Fruit fly (Drosophila melanogaster) whole organism, embryonic: Measurements from ENCODE around the gene nAChRalpha3.

ENCODE experiments used
- Atf-2 ChIP-seq: fragments of 200-800 bp; sonication (Bioruptor generic); optimal IDR thresholded peaks from 2 replicates; lab custom pipeline; 2016; ENCODE audit warnings: missing biosample characterization, missing genetic modification characterization
- CG10979 ChIP-seq: fragments of 200-800 bp; sonication (Bioruptor generic); optimal IDR thresholded peaks from 2 replicates; lab custom pipeline; 2018; ENCODE audit warnings: missing biosample characterization, mild to moderate bottlenecking, missing genetic modification characterization, moderate library complexity
- CG12104 ChIP-seq: fragments of 200-800 bp; sonication (Bioruptor generic); optimal IDR thresholded peaks from 3 replicates; lab custom pipeline; 2016; ENCODE audit warnings: missing biosample characterization, missing genetic modification characterization
- CG12236 ChIP-seq: fragments of 200-800 bp; sonication (Bioruptor generic); optimal IDR thresholded peaks from 2 replicates; lab custom pipeline; 2016; ENCODE audit warnings: missing biosample characterization, missing genetic modification characterization
- CG12769 ChIP-seq: fragments of 200-800 bp; sonication (Bioruptor generic); optimal IDR thresholded peaks from 2 replicates; lab custom pipeline; 2019; ENCODE audit warnings: missing biosample characterization, mild to moderate bottlenecking, missing genetic modification characterization, moderate library complexity
- CG15514 ChIP-seq: fragments of 200-800 bp; sonication (Bioruptor generic); optimal IDR thresholded peaks from 3 replicates; lab custom pipeline; 2017; ENCODE audit warnings: missing biosample characterization, missing genetic modification characterization, mild to moderate bottlenecking, moderate library complexity, missing genetic modification reagents
- CG18262 ChIP-seq: fragments of 200-800 bp; optimal IDR thresholded peaks from 3 replicates; lab custom pipeline; 2019; ENCODE audit warnings: missing biosample characterization, mild to moderate bottlenecking, missing genetic modification characterization, moderate library complexity
- CG2712 ChIP-seq: fragments of 200-800 bp; optimal IDR thresholded peaks from 3 replicates; lab custom pipeline; 2019; ENCODE audit warnings: missing biosample characterization, mild to moderate bottlenecking, missing genetic modification characterization, moderate library complexity
- CG2889 ChIP-seq: fragments of 200-800 bp; sonication (Bioruptor generic); IDR thresholded peaks from 3 replicates; pipeline ENCODE4 v1.3.6; 2022; ENCODE audit warnings: missing biosample characterization, missing genetic modification characterization
- CG32532 ChIP-seq: fragments of 200-800 bp; sonication (Bioruptor generic); IDR thresholded peaks from 2 replicates; pipeline ENCODE4 v1.3.6; 2022; ENCODE audit warnings: missing biosample characterization, missing genetic modification characterization
- CG3281 ChIP-seq: fragments of 200-800 bp; sonication (Bioruptor generic); optimal IDR thresholded peaks from 3 replicates; lab custom pipeline; 2017; ENCODE audit warnings: missing biosample characterization, mild to moderate bottlenecking, missing genetic modification characterization
- CG33557 ChIP-seq: fragments of 200-800 bp; sonication (Bioruptor generic); optimal IDR thresholded peaks from 2 replicates; lab custom pipeline; 2019; ENCODE audit warnings: missing biosample characterization, mild to moderate bottlenecking, missing genetic modification characterization, moderate library complexity
- CG4282 ChIP-seq: fragments of 200-800 bp; sonication (Bioruptor generic); optimal IDR thresholded peaks from 2 replicates; lab custom pipeline; 2016; ENCODE audit warnings: missing biosample characterization, missing genetic modification characterization
- CkIIα-i1 ChIP-seq: fragments of 200-800 bp; sonication (Bioruptor generic); IDR thresholded peaks from 2 replicates; pipeline ENCODE4 v1.3.6; 2022; ENCODE audit warnings: missing biosample characterization, missing genetic modification characterization
- D ChIP-seq, 2 experiments: fragments of 200-800 bp in 1 of 2; fragments of >200 bp in 1 of 2; sonication (Bioruptor generic) in 1 of 2; optimal IDR thresholded peaks; 2 replicates in 1 of 2; 3 replicates in 1 of 2; lab custom pipeline; 2017; ENCODE audit warnings: mild to moderate bottlenecking in 1 of 2, missing biosample characterization in 1 of 2, missing genetic modification characterization in 1 of 2, missing genetic modification reagents in 1 of 2
- Dref ChIP-seq: fragments of 200-800 bp; sonication (Bioruptor generic); IDR thresholded peaks from 2 replicates; pipeline ENCODE4 v1.3.6; 2022; ENCODE audit warnings: missing biosample characterization, missing genetic modification characterization
- Eip74EF ChIP-seq, 2 experiments: fragments of 200-800 bp in 1 of 2; fragments of >200 bp in 1 of 2; sonication (Bioruptor generic) in 1 of 2; optimal IDR thresholded peaks; 2 replicates each; lab custom pipeline; 2017 to 2019; ENCODE audit warnings: missing biosample characterization in 2 of 2, missing genetic modification characterization in 2 of 2, mild to moderate bottlenecking in 1 of 2, moderate library complexity in 1 of 2
- Hmr ChIP-seq: fragments of 200-800 bp; sonication (Bioruptor generic); optimal IDR thresholded peaks from 3 replicates; lab custom pipeline; 2017; ENCODE audit warnings: mild to moderate bottlenecking, missing biosample characterization, missing genetic modification reagents, missing genetic modification characterization
- Hr51 ChIP-seq, 2 experiments: fragments of 200-800 bp; sonication (Bioruptor generic); optimal IDR thresholded peaks; 2 replicates in 1 of 2; 3 replicates in 1 of 2; lab custom pipeline; 2016 to 2018; ENCODE audit warnings: missing biosample characterization in 2 of 2, missing genetic modification characterization in 2 of 2, mild to moderate bottlenecking in 1 of 2, moderate library complexity in 1 of 2
- MTF-1 ChIP-seq: fragments of 200-800 bp; sonication (Bioruptor generic); optimal IDR thresholded peaks from 2 replicates; lab custom pipeline; 2018; ENCODE audit warnings: missing biosample characterization, mild to moderate bottlenecking, missing genetic modification characterization, borderline replicate concordance
- Meics ChIP-seq: fragments of 200-800 bp; sonication (Bioruptor generic); optimal IDR thresholded peaks from 2 replicates; lab custom pipeline; 2017; ENCODE audit warnings: missing biosample characterization, mild to moderate bottlenecking, missing genetic modification characterization
- PHDP ChIP-seq: fragments of 200-800 bp; sonication (Bioruptor generic); optimal IDR thresholded peaks from 3 replicates; lab custom pipeline; 2018; ENCODE audit warnings: missing biosample characterization, mild to moderate bottlenecking, missing genetic modification characterization, moderate library complexity
- Pdp1 ChIP-seq, 2 experiments: fragments of 200-800 bp; sonication (Bioruptor generic); optimal IDR thresholded peaks; 3 replicates each; lab custom pipeline; 2016; ENCODE audit warnings: missing biosample characterization in 2 of 2, missing genetic modification characterization in 2 of 2, mild to moderate bottlenecking in 1 of 2, moderate library complexity in 1 of 2
- Ravus ChIP-seq: fragments of 200-800 bp; sonication (Bioruptor generic); IDR thresholded peaks from 2 replicates; pipeline ENCODE4 v1.3.6; 2022; ENCODE audit warnings: missing biosample characterization, missing genetic modification characterization
- Sin3A ChIP-seq: fragments of >200 bp; optimal IDR thresholded peaks from 2 replicates; lab custom pipeline; 2018
- Sox102F ChIP-seq: fragments of 200-800 bp; sonication (Bioruptor generic); optimal IDR thresholded peaks from 2 replicates; lab custom pipeline; 2018; ENCODE audit warnings: missing biosample characterization, mild to moderate bottlenecking, missing genetic modification characterization, moderate library complexity
- Sry-δ ChIP-seq: fragments of 200-800 bp; sonication (Bioruptor generic); optimal IDR thresholded peaks from 2 replicates; lab custom pipeline; 2016; ENCODE audit warnings: missing biosample characterization, missing genetic modification characterization
- Ssrp ChIP-seq: fragments of 200-800 bp; sonication (Bioruptor generic); optimal IDR thresholded peaks from 2 replicates; lab custom pipeline; 2018; ENCODE audit warnings: missing biosample characterization, mild to moderate bottlenecking, missing genetic modification characterization, moderate library complexity
- az2 ChIP-seq: fragments of 200-800 bp; sonication (Bioruptor generic); optimal IDR thresholded peaks from 3 replicates; lab custom pipeline; 2016; ENCODE audit warnings: missing biosample characterization, missing genetic modification characterization
- chn ChIP-seq: fragments of 200-800 bp; sonication (Bioruptor generic); optimal IDR thresholded peaks from 2 replicates; lab custom pipeline; 2016; ENCODE audit warnings: missing biosample characterization, missing genetic modification characterization
- croc ChIP-seq: fragments of 200-800 bp; sonication (Bioruptor generic); conservative IDR thresholded peaks from 3 replicates; pipeline ENCODE4 v1.3.6; 2022; ENCODE audit warnings: missing biosample characterization, missing genetic modification characterization
- disco-r ChIP-seq: fragments of 200-800 bp; sonication (Bioruptor generic); optimal IDR thresholded peaks from 2 replicates; lab custom pipeline; 2016; ENCODE audit warnings: missing biosample characterization, missing genetic modification characterization
- dmrt11E ChIP-seq: fragments of 200-800 bp; sonication (Bioruptor generic); optimal IDR thresholded peaks from 3 replicates; lab custom pipeline; 2018; ENCODE audit warnings: missing biosample characterization, mild to moderate bottlenecking, missing genetic modification characterization, moderate library complexity
- ftz-f1 ChIP-seq: fragments of 200-800 bp; sonication (Bioruptor generic); optimal IDR thresholded peaks from 2 replicates; lab custom pipeline; 2016; ENCODE audit warnings: missing biosample characterization, missing genetic modification characterization
- insv ChIP-seq, 2 experiments: fragments of 200-800 bp; sonication (Bioruptor generic); optimal IDR thresholded peaks; 3 replicates each; lab custom pipeline; 2016 to 2018; ENCODE audit warnings: missing biosample characterization in 2 of 2, missing genetic modification characterization in 2 of 2
- lmd ChIP-seq: fragments of 200-800 bp; sonication (Bioruptor generic); IDR thresholded peaks from 2 replicates; pipeline ENCODE4 v1.3.6; 2022; ENCODE audit warnings: missing biosample characterization, missing genetic modification characterization
- mam ChIP-seq: fragments of 200-800 bp; sonication (Bioruptor generic); optimal IDR thresholded peaks from 3 replicates; lab custom pipeline; 2016; ENCODE audit warnings: missing biosample characterization, missing genetic modification characterization
- pan ChIP-seq, 4 experiments: fragments of >200 bp in 3 of 4; fragments of 200-800 bp in 1 of 4; sonication (Bioruptor generic) in 1 of 4; optimal IDR thresholded peaks in 3 of 4; IDR thresholded peaks in 1 of 4; 2 replicates each; pipeline versions ENCODE4 v1.3.6 to Lab custom; 2017 to 2022; ENCODE audit warnings: missing biosample characterization in 2 of 4, missing genetic modification characterization in 2 of 4, mixed read lengths in 1 of 4
- repo ChIP-seq: fragments of 200-800 bp; sonication (Bioruptor generic); optimal IDR thresholded peaks from 2 replicates; lab custom pipeline; 2016; ENCODE audit warnings: missing biosample characterization, missing genetic modification characterization
- ro ChIP-seq: fragments of 200-800 bp; sonication (Bioruptor generic); IDR thresholded peaks from 2 replicates; pipeline ENCODE4 v1.3.6; 2022; ENCODE audit warnings: missing biosample characterization, missing genetic modification characterization
- row ChIP-seq: fragments of 200-800 bp; sonication (Bioruptor generic); IDR thresholded peaks from 3 replicates; pipeline ENCODE4 v1.3.6; 2022; ENCODE audit warnings: missing biosample characterization, missing genetic modification characterization
- tap ChIP-seq: fragments of 200-800 bp; optimal IDR thresholded peaks from 3 replicates; lab custom pipeline; 2019; ENCODE audit warnings: missing biosample characterization, mild to moderate bottlenecking, missing genetic modification characterization, moderate library complexity
- tgo ChIP-seq: fragments of 200-800 bp; sonication (Bioruptor generic); IDR thresholded peaks from 3 replicates; pipeline ENCODE4 v1.3.6; 2022; ENCODE audit warnings: missing biosample characterization, missing genetic modification characterization
- trem ChIP-seq: fragments of 200-800 bp; optimal IDR thresholded peaks from 3 replicates; lab custom pipeline; 2019; ENCODE audit warnings: missing biosample characterization, mild to moderate bottlenecking, missing genetic modification characterization, moderate library complexity
- ttk ChIP-seq: fragments of 200-800 bp; sonication (Bioruptor generic); IDR thresholded peaks from 2 replicates; pipeline ENCODE4 v2.1.2; 2022; ENCODE audit warnings: missing biosample characterization, missing genetic modification characterization
- unpg ChIP-seq: fragments of 200-800 bp; sonication (Bioruptor generic); optimal IDR thresholded peaks from 3 replicates; lab custom pipeline; 2018; ENCODE audit warnings: missing biosample characterization, mild to moderate bottlenecking, missing genetic modification characterization, moderate library complexity
- z ChIP-seq: fragments of 200-800 bp; sonication (Bioruptor generic); IDR thresholded peaks from 3 replicates; pipeline ENCODE4 v1.3.6; 2022; ENCODE audit warnings: missing biosample characterization, missing genetic modification characterization

nAChRalpha3 gene

DNA sequence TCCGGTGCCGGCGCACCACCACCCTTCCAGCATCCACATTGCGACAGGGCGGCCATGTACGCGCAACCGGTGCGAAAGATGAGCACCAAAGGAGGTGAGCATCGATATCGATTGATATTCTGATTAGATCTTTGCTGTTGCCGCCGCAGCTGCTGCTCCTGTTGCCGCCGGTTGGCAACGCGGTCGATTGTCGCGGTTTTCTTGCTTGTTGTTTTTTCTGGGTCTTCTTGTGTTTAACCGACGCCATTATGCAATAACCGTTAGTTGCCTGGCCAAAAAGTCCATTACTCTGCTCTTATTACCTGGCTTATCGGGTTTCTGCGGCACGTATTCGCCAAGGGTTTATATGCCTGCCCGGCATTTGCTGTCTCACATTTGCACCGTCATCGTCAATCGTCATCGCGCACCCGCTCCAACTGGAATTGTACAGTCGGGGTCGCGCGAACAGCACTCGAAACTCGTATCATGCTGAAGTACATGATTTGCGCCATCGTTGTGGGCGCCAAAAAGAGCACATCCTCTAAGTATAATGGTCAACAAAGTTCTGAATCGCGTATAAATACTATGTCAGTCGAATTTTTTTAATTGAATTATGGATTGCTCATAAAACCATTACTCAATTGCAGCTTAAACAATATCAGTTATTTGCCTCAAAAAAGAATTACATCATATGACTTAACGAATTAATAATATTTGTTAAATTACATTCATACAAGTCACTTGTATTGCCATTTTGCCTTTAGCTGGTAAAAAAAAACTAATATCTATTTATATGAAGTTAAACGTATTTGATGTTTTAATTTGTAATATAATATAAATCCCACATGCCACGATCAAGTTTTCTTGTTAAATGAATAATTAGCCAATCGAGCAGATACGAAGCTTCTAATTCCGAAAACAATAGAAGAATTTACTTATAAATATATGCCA is 122.7 kb downstream of the nAChRalpha3 start, which contains the start of gene sni (continued):
- TF ChIP-seq Atf-2 (GFP tag; lab: Kevin White, UChicago): no peak
- peak; percentile 15 for TF ChIP-seq CG12769 (tag; lab: Kevin White, UChicago)
- TF ChIP-seq D (optimal IDR thresholded peaks at IDR 0.05; lab: Kevin White, UChicago): no peak
- TF ChIP-seq D (GFP tag; optimal IDR thresholded peaks at IDR 0.05; lab: Kevin White, UChicago): peak; percentile 4
- peak; percentile 39 for TF ChIP-seq Sry-δ (GFP tag; lab: Kevin White, UChicago)
- no peak for TF ChIP-seq croc
- TF ChIP-seq Ravus (GFP tag; lab: Robert Waterston, UW): no peak
- no peak for TF ChIP-seq chn (GFP tag; lab: Kevin White, UChicago)
- TF ChIP-seq pan (optimal IDR thresholded peaks at IDR 0.05; lab: Kevin White, UChicago): no peak
- TF ChIP-seq pan (GFP tag; optimal IDR thresholded peaks at IDR 0.05 in 1 of 2, IDR thresholded peaks at IDR 0.05 in 1 of 2): no peak
- TF ChIP-seq Ssrp: no peak
- TF ChIP-seq MTF-1 (GFP tag; lab: Kevin White, UChicago): no peak
- TF ChIP-seq CG18262 (tag; lab: Kevin White, UChicago): peak; percentile 15
- TF ChIP-seq ttk: no peak
- peak; percentile 56 for TF ChIP-seq Sin3A (lab: Kevin White, UChicago)
- TF ChIP-seq insv (GFP tag; optimal IDR thresholded peaks at IDR 0.05; lab: Kevin White, UChicago): peak; percentile 78 to 94
- TF ChIP-seq dmrt11E (tag; lab: Kevin White, UChicago): no peak
- TF ChIP-seq CkIIα-i1 (GFP tag; lab: Robert Waterston, UW): no peak
- no peak for TF ChIP-seq CG4282 (GFP tag; lab: Kevin White, UChicago)
- TF ChIP-seq Pdp1 (GFP tag; optimal IDR thresholded peaks at IDR 0.05; lab: Kevin White, UChicago): peak in 1 of 2 experiments; percentile 80
- peak; percentile 11 for TF ChIP-seq Meics (GFP tag; lab: Kevin White, UChicago)
- no peak for TF ChIP-seq disco-r (GFP tag; lab: Kevin White, UChicago)
- no peak for TF ChIP-seq CG2889
- TF ChIP-seq unpg: peak; percentile 1
- no peak for TF ChIP-seq Sox102F (GFP tag; lab: Kevin White, UChicago)
- peak; percentile 17 for TF ChIP-seq CG10979
- TF ChIP-seq Hmr (GFP tag; lab: Kevin White, UChicago): peak; percentile 13
- no peak for TF ChIP-seq CG33557 (GFP tag; lab: Kevin White, UChicago)
- TF ChIP-seq CG2712 (tag; lab: Kevin White, UChicago): peak; percentile 11
- peak; percentile 1 for TF ChIP-seq trem (tag; lab: Kevin White, UChicago)
- TF ChIP-seq az2 (GFP tag; lab: Kevin White, UChicago): peak; percentile 6
- peak; percentile 23 for TF ChIP-seq CG3281 (GFP tag; lab: Kevin White, UChicago)
- TF ChIP-seq PHDP (tag; lab: Kevin White, UChicago): peak; percentile 5
- TF ChIP-seq tap (tag; lab: Kevin White, UChicago): no peak
- TF ChIP-seq row (GFP tag; lab: Robert Waterston, UW): peak; percentile 39; the same call in 2 of the 3 replicates
- peak; percentile 46 for TF ChIP-seq Dref (GFP tag; lab: Robert Waterston, UW)
- TF ChIP-seq mam (GFP tag; lab: Kevin White, UChicago): peak; percentile 13
- TF ChIP-seq ftz-f1 (GFP tag; lab: Kevin White, UChicago): no peak
- TF ChIP-seq tgo (GFP tag; lab: Robert Waterston, UW): 0 out of 3 replicates have a peak, but pooled peaks have one; percentile 13
- TF ChIP-seq CG15514 (GFP tag; lab: Kevin White, UChicago): peak; percentile 45
- TF ChIP-seq Hr51 (GFP tag; optimal IDR thresholded peaks at IDR 0.05; lab: Kevin White, UChicago): peak in 1 of 2 experiments; percentile 37
- peak; percentile 15; the same call in 1 of the 2 replicates for TF ChIP-seq lmd (GFP tag; lab: Robert Waterston, UW)
- TF ChIP-seq Eip74EF (GFP tag; optimal IDR thresholded peaks at IDR 0.05; lab: Kevin White, UChicago): no peak
- TF ChIP-seq repo (GFP tag; lab: Kevin White, UChicago): no peak
- TF ChIP-seq z: no peak
- no peak for TF ChIP-seq ro (GFP tag; lab: Robert Waterston, UW)
- peak; percentile 46; the same call in 1 of the 2 replicates for TF ChIP-seq CG32532 (GFP tag; lab: Robert Waterston, UW)
- TF ChIP-seq CG12104 (GFP tag; lab: Kevin White, UChicago): no peak
- no peak for TF ChIP-seq CG12236 (GFP tag; lab: Kevin White, UChicago)
